Fruit fly (Drosophila melanogaster) whole organism, wandering third instar larva: ENCODE measurements around the gene FoxK.

Source experiments
- CG32264 ChIP-seq: fragments of 200-800 bp; sonication (Bioruptor generic); optimal IDR thresholded peaks from 2 replicates; lab custom pipeline; 2016; ENCODE audit warnings: missing biosample characterization, missing genetic modification characterization
- Jra ChIP-seq: sonication (Bioruptor generic); optimal IDR thresholded peaks from 2 replicates; lab custom pipeline; 2016; ENCODE audit warnings: missing biosample characterization, missing genetic modification characterization
- N ChIP-seq: fragments of >200 bp; optimal IDR thresholded peaks from 2 replicates; lab custom pipeline; 2018; ENCODE audit warnings: missing biosample characterization, missing external identifiers, missing genetic modification characterization
- dmrt93B ChIP-seq: fragments of 200-800 bp; sonication (Bioruptor generic); optimal IDR thresholded peaks from 2 replicates; lab custom pipeline; 2018; ENCODE audit warnings: missing biosample characterization, mild to moderate bottlenecking, missing genetic modification characterization
- sv ChIP-seq: fragments of 200-800 bp; sonication (Bioruptor generic); optimal IDR thresholded peaks from 3 replicates; lab custom pipeline; 2016; ENCODE audit warnings: missing biosample characterization, missing genetic modification characterization
- tai ChIP-seq: sonication (Bioruptor generic); optimal IDR thresholded peaks from 2 replicates; lab custom pipeline; 2016; ENCODE audit warnings: missing biosample characterization, missing genetic modification characterization

- TF ChIP-seq dmrt93B (GFP tag; lab: Kevin White, UChicago) (no peak), tai (GFP tag; lab: Kevin White, UChicago) (no peak), N (GFP tag; lab: Kevin White, UChicago) (no peak), CG32264 (GFP tag; lab: Kevin White, UChicago) (no peak), sv (GFP tag; lab: Kevin White, UChicago) (no peak), Jra (no peak)
These were observed 12.6 kb downstream of the FoxK start, which contains the start of gene CG12522 for dm6 chr3L:11107935-11108334.
